Worm (Caenorhabditis elegans): ENCODE measurements around the gene T19D12.5.
A peak's percentile ranks its signal among the peaks of the same experiment; 100 is the strongest.

T19D12.5 gene

DNA sequence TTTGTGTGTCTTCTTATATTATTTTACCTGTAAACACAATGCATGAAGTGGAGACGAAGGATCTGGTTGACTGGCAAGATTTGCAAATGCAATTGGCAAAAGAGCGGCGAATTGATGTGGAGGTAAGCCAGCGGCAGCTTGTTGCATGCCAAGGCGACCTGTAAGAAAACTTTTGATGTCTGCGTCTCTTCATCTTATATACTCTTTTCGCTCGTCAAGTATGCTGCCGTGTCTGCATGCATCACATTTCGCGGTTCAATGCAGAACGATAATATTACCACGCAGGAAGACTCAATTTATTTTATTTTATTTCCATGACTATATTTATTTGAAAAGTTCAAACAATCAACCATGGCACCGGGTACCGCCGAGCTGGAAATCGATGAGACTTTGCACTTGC is 35.1 kb downstream of the T19D12.5 start, which contains the start of gene vps-33.2 (continued):
- TF ChIP-seq efl-1 (GFP tag; optimal IDR thresholded peaks at IDR 0.05) (no peak), dox-1 (GFP tag; IDR thresholded peaks at IDR 0.05) (peak; percentile 38; the same call in 1 of the 2 replicates), Y56A3A.18 (GFP tag; IDR thresholded peaks at IDR 0.05) (no peak), lin-26 (GFP tag; IDR thresholded peaks at IDR 0.05) (no peak), bed-2 (GFP tag; IDR thresholded peaks at IDR 0.05) (no peak), ztf-3 (GFP tag; optimal IDR thresholded peaks at IDR 0.05) (no peak), Y95B8A.8 (GFP tag; IDR thresholded peaks at IDR 0.05) (no peak), fkh-3 (tag; optimal IDR thresholded peaks at IDR 0.05) (no peak), ceh-40 (GFP tag; IDR thresholded peaks at IDR 0.05) (no peak), sea-2 (GFP tag; IDR thresholded peaks at IDR 0.05) (no peak), lin-35 (GFP tag; optimal IDR thresholded peaks at IDR 0.05) (no peak), akir-1 (GFP tag; optimal IDR thresholded peaks at IDR 0.05) (no peak), B0035.1 (tag; optimal IDR thresholded peaks at IDR 0.05) (no peak), nhr-80 (tag; optimal IDR thresholded peaks at IDR 0.05) (no peak), rpc-1 (optimal IDR thresholded peaks at IDR 0.05) (no peak), rpc-1 (tag; optimal IDR thresholded peaks at IDR 0.05) (no peak), unc-130 (GFP tag; optimal IDR thresholded peaks at IDR 0.05) (no peak), Y79H2A.3 (GFP tag; conservative IDR thresholded peaks at IDR 0.05) (no peak), ceh-27 (GFP tag; optimal IDR thresholded peaks at IDR 0.05) (no peak), aptf-2 (GFP tag; conservative IDR thresholded peaks at IDR 0.05) (no peak), him-1 (tag; optimal IDR thresholded peaks at IDR 0.05) (no peak), ztf-6 (GFP tag; IDR thresholded peaks at IDR 0.05) (no peak), attf-6 (GFP tag; IDR thresholded peaks at IDR 0.05) (no peak), B0019.2 (GFP tag; conservative IDR thresholded peaks at IDR 0.05) (no peak), T07F8.4 (tag; optimal IDR thresholded peaks at IDR 0.05) (no peak), mes-4 (tag; optimal IDR thresholded peaks at IDR 0.05) (no peak), ceh-91 (GFP tag; IDR thresholded peaks at IDR 0.05) (no peak), nhr-90 (tag; optimal IDR thresholded peaks at IDR 0.05) (no peak), F52B5.7 (tag; optimal IDR thresholded peaks at IDR 0.05) (no peak), F23B12.7 (tag; optimal IDR thresholded peaks at IDR 0.05; ENCODE audit: insufficient read depth) (no peak), aptf-3 (GFP tag; IDR thresholded peaks at IDR 0.05) (no peak), cebp-1 (GFP tag; IDR thresholded peaks at IDR 0.05) (no peak), cebp-1 (tag; optimal IDR thresholded peaks at IDR 0.05) (peak; percentile 41), madf-6 (GFP tag; IDR thresholded peaks at IDR 0.05) (peak; percentile 64), lag-1 (GFP tag; IDR thresholded peaks at IDR 0.05) (no peak), F55B11.4 (tag; optimal IDR thresholded peaks at IDR 0.05; ENCODE audit: borderline replicate concordance, insufficient read depth) (no peak)

DNA sequence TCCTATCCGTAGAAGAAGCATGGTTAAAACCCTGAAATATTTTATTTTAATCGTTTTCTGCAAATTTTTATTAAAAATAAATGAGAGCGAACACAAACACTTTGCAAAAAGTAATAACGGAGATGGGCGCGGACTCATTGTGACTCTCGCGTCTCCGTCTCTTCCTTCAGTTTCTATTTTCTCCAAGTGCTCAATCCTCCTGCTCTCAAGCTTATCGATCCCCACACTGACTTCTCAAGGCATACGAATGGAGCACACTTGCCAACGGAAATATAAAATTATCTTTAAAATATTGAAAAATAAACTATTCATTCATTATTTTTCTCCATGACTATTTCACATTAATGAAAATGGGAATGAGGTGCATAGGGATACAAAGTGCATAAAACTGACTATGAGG is 38.0 kb downstream of the T19D12.5 start, which contains the start of gene dnj-8:
TSS of gene dnj-8 (minus strand) at position 31 of the 400 bp plus-strand sequence.
- TF ChIP-seq mcd-1 (GFP tag; IDR thresholded peaks at IDR 0.05), result no peak

DNA sequence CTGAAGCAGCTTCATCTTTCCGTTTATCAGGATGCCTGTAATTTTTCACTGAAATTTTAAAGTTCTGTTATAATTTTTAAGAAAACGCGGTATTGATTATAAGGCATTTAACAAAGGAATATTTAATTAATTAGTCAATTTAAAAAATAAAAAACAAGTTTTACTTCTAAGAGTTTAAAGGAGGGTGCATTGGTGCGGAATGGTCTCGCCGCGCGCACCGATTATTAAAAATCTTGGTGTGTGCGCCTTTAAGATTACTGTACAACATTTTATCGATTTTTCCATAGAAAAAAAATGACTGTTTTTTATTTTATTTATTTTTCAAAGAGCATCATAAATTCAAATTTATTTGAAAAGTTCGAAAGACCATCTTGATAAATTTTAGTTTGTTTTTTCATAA is 38.5 kb downstream of the T19D12.5 start:
- peak; percentile 15 for TF ChIP-seq efl-1 (GFP tag; optimal IDR thresholded peaks at IDR 0.05)
- TF ChIP-seq let-607 (tag; optimal IDR thresholded peaks at IDR 0.05), result no peak
- TF ChIP-seq Y79H2A.3 (GFP tag; conservative IDR thresholded peaks at IDR 0.05), result no peak
- TF ChIP-seq bed-1 (GFP tag; IDR thresholded peaks at IDR 0.05), result no peak
- 0 out of 2 replicates have a peak, but pooled peaks have one; percentile 29 for TF ChIP-seq D2030.7 (GFP tag; IDR thresholded peaks at IDR 0.05)
- TF ChIP-seq xnd-1 (tag; optimal IDR thresholded peaks at IDR 0.05), result peak; percentile 27
- TF ChIP-seq lsl-1 (GFP tag; optimal IDR thresholded peaks at IDR 0.05), result peak; percentile 83
- TF ChIP-seq madf-8 (GFP tag; conservative IDR thresholded peaks at IDR 0.05), result peak; percentile 62
- TF ChIP-seq madf-6 (GFP tag; IDR thresholded peaks at IDR 0.05), result peak; percentile 81
- TF ChIP-seq F33H1.4 (GFP tag; IDR thresholded peaks at IDR 0.05), result peak; percentile 83

Data from whole organism, young adult.